Worm (Caenorhabditis elegans) whole organism, mixed stage, embryonic: Measurements from ENCODE around the gene F38B7.3.

Experiments
- bed-3 ChIP-seq: fragments of 200-800 bp; sonication (Bioruptor generic); optimal IDR thresholded peaks from 3 replicates; lab custom pipeline; 2018; ENCODE audit warnings: mild to moderate bottlenecking, missing genetic modification characterization, moderate library complexity, missing compliant biosample characterization
- elt-1 ChIP-seq: sonication (generic microtip); optimal IDR thresholded peaks from 2 replicates; lab custom pipeline; 2017; ENCODE audit warnings: missing genetic modification characterization, mild to moderate bottlenecking, missing compliant biosample characterization, antibody characterized with exemption, moderate library complexity, borderline replicate concordance; ENCODE audit not compliant: insufficient read depth
- lin-13 ChIP-seq: fragments of 150-350 bp; optimal IDR thresholded peaks from 2 replicates; lab custom pipeline; 2014; ENCODE audit warnings: missing biosample characterization, missing genetic modification characterization
- lsy-2 ChIP-seq: fragments of 150-350 bp; optimal IDR thresholded peaks from 2 replicates; lab custom pipeline; 2014; ENCODE audit warnings: missing biosample characterization, missing genetic modification characterization
- mab-5 ChIP-seq: fragments of 150-350 bp; optimal IDR thresholded peaks from 2 replicates; lab custom pipeline; 2014; ENCODE audit warnings: missing biosample characterization, missing genetic modification characterization
- mls-2 ChIP-seq: sonication (generic microtip); optimal IDR thresholded peaks from 2 replicates; lab custom pipeline; 2016; ENCODE audit warnings: mild to moderate bottlenecking, missing genetic modification characterization, moderate library complexity, missing compliant biosample characterization
- nhr-12 ChIP-seq: fragments of 150-350 bp; optimal IDR thresholded peaks from 2 replicates; lab custom pipeline; 2014; ENCODE audit warnings: missing biosample characterization, missing genetic modification characterization
- nhr-28 ChIP-seq: fragments of 150-350 bp; optimal IDR thresholded peaks from 2 replicates; lab custom pipeline; 2014; ENCODE audit warnings: missing biosample characterization, missing genetic modification characterization
- nhr-76 ChIP-seq: sonication (generic microtip); optimal IDR thresholded peaks from 2 replicates; lab custom pipeline; 2017; ENCODE audit warnings: missing biosample characterization, missing genetic modification characterization
- pha-4 ChIP-seq: fragments of 150-350 bp; optimal IDR thresholded peaks from 2 replicates; lab custom pipeline; 2018; ENCODE audit warnings: missing biosample characterization, missing genetic modification reagents, missing genetic modification characterization
- tbx-8 ChIP-seq: fragments of 200-800 bp; sonication (Bioruptor generic); optimal IDR thresholded peaks from 2 replicates; lab custom pipeline; 2018; ENCODE audit warnings: mild to moderate bottlenecking, missing genetic modification characterization, moderate library complexity, missing compliant biosample characterization
- unc-39 ChIP-seq: fragments of 150-350 bp; optimal IDR thresholded peaks from 2 replicates; lab custom pipeline; 2014; ENCODE audit warnings: missing biosample characterization, missing genetic modification characterization

DNA sequence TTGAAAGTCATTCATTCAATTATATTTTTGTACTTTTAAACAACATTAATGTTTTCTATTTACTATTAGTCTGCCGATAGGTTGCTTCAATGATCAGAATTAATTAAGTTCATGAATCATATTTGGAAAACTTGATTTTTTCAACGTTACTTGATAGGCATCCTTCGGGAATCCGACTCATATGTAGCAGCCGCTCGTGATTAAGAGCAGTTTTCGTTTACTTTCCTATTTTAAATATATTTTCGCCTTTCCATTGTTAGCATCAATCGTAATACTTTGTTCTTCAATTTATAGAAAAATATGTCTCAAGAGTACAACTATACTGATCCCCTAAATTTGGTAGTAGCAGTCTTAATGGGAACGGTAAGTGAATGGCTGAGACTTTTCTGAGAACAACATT, 31.9 kb downstream of the F38B7.3 start, which contains the start of gene srx-90:
- TF ChIP-seq tbx-8 (GFP tag; lab: Kevin White, UChicago) (no peak), nhr-76 (tag; lab: Kevin White, UChicago) (no peak), pha-4 (no peak), lin-13 (tag; lab: Kevin White, UChicago) (no peak), nhr-12 (tag; lab: Kevin White, UChicago) (no peak), nhr-28 (tag; lab: Kevin White, UChicago) (no peak), unc-39 (tag; lab: Kevin White, UChicago) (no peak), mls-2 (tag; lab: Kevin White, UChicago) (no peak), bed-3 (GFP tag; lab: Kevin White, UChicago) (no peak), mab-5 (tag; lab: Kevin White, UChicago) (no peak), lsy-2 (tag; lab: Kevin White, UChicago) (no peak), elt-1 (tag; lab: Kevin White, UChicago) (no peak)
